Fruit fly (Drosophila melanogaster) whole organism, embryonic: Measurements from ENCODE around the gene Cdk7.

Experiments
- Adf1 ChIP-seq: fragments of 200-800 bp; sonication (Bioruptor generic); IDR thresholded peaks from 2 replicates; pipeline ENCODE4 v1.3.6; 2022; ENCODE audit warnings: missing biosample characterization, missing genetic modification characterization
- Blimp-1 ChIP-seq: fragments of 200-800 bp; sonication (Bioruptor generic); optimal IDR thresholded peaks from 3 replicates; lab custom pipeline; 2018; ENCODE audit warnings: missing biosample characterization, missing genetic modification characterization, mild to moderate bottlenecking, moderate library complexity, missing genetic modification reagents
- Bteb2 ChIP-seq: fragments of 200-800 bp; sonication (Bioruptor generic); optimal IDR thresholded peaks from 2 replicates; lab custom pipeline; 2016; ENCODE audit warnings: missing biosample characterization, missing genetic modification characterization
- CG10209 ChIP-seq: fragments of 200-800 bp; sonication (Bioruptor generic); optimal IDR thresholded peaks from 3 replicates; lab custom pipeline; 2017; ENCODE audit warnings: missing biosample characterization, mild to moderate bottlenecking, missing genetic modification characterization, missing genetic modification reagents
- CG10274 ChIP-seq: fragments of 200-800 bp; sonication (Bioruptor generic); optimal IDR thresholded peaks from 3 replicates; lab custom pipeline; 2017; ENCODE audit warnings: missing biosample characterization, mild to moderate bottlenecking, missing genetic modification characterization
- CG11723 ChIP-seq: fragments of 200-800 bp; sonication (Bioruptor generic); optimal IDR thresholded peaks from 2 replicates; lab custom pipeline; 2017; ENCODE audit warnings: missing biosample characterization, mild to moderate bottlenecking, missing genetic modification characterization
- CG14710 ChIP-seq: fragments of 200-800 bp; sonication (Bioruptor generic); optimal IDR thresholded peaks from 3 replicates; lab custom pipeline; 2019; ENCODE audit warnings: missing biosample characterization, mild to moderate bottlenecking, missing genetic modification characterization, moderate library complexity
- CG1529 ChIP-seq: fragments of 200-800 bp; sonication (Bioruptor generic); optimal IDR thresholded peaks from 3 replicates; lab custom pipeline; 2018; ENCODE audit warnings: missing biosample characterization, missing genetic modification characterization
- CG15696 ChIP-seq: fragments of 200-800 bp; sonication (Bioruptor generic); optimal IDR thresholded peaks from 2 replicates; lab custom pipeline; 2019; ENCODE audit warnings: missing biosample characterization, mild to moderate bottlenecking, missing genetic modification characterization, moderate library complexity
- CG17359 ChIP-seq: fragments of 200-800 bp; sonication (Bioruptor generic); optimal IDR thresholded peaks from 3 replicates; lab custom pipeline; 2018; ENCODE audit warnings: missing biosample characterization, mild to moderate bottlenecking, missing genetic modification characterization, moderate library complexity
- CG17802 ChIP-seq: fragments of 200-800 bp; sonication (Bioruptor generic); optimal IDR thresholded peaks from 2 replicates; lab custom pipeline; 2018; ENCODE audit warnings: missing biosample characterization, mild to moderate bottlenecking, missing genetic modification characterization, moderate library complexity
- CG17829 ChIP-seq: fragments of 200-800 bp; optimal IDR thresholded peaks from 2 replicates; lab custom pipeline; 2019; ENCODE audit warnings: missing biosample characterization, mild to moderate bottlenecking, missing genetic modification characterization, moderate library complexity
- CG2116 ChIP-seq: fragments of 200-800 bp; sonication (Bioruptor generic); optimal IDR thresholded peaks from 3 replicates; lab custom pipeline; 2018; ENCODE audit warnings: missing biosample characterization, mild to moderate bottlenecking, missing genetic modification characterization
- CG2712 ChIP-seq: fragments of 200-800 bp; optimal IDR thresholded peaks from 3 replicates; lab custom pipeline; 2019; ENCODE audit warnings: missing biosample characterization, mild to moderate bottlenecking, missing genetic modification characterization, moderate library complexity
- CG32772 ChIP-seq: fragments of 200-800 bp; sonication (Bioruptor generic); IDR thresholded peaks from 2 replicates; pipeline ENCODE4 v1.3.6; 2022; ENCODE audit warnings: missing biosample characterization, missing genetic modification characterization
- CG33557 ChIP-seq: fragments of 200-800 bp; sonication (Bioruptor generic); optimal IDR thresholded peaks from 2 replicates; lab custom pipeline; 2019; ENCODE audit warnings: missing biosample characterization, mild to moderate bottlenecking, missing genetic modification characterization, moderate library complexity
- CG4360 ChIP-seq: fragments of 200-800 bp; sonication (Bioruptor generic); IDR thresholded peaks from 2 replicates; pipeline ENCODE4 v1.3.6; 2022; ENCODE audit warnings: missing biosample characterization, missing genetic modification characterization
- CG4820 ChIP-seq: fragments of 200-800 bp; sonication (Bioruptor generic); optimal IDR thresholded peaks from 3 replicates; lab custom pipeline; 2016; ENCODE audit warnings: missing biosample characterization, missing genetic modification characterization
- CG6689 ChIP-seq: fragments of 200-800 bp; sonication (Bioruptor generic); IDR thresholded peaks from 2 replicates; pipeline ENCODE4 v1.3.6; 2022; ENCODE audit warnings: missing biosample characterization, missing genetic modification characterization
- CG8281 ChIP-seq: fragments of 200-800 bp; sonication (Bioruptor generic); optimal IDR thresholded peaks from 2 replicates; lab custom pipeline; 2018; ENCODE audit warnings: missing biosample characterization, mild to moderate bottlenecking, missing genetic modification characterization, moderate library complexity
- CG9817 ChIP-seq: fragments of 200-800 bp; sonication (Bioruptor generic); optimal IDR thresholded peaks from 2 replicates; lab custom pipeline; 2018; ENCODE audit warnings: missing biosample characterization, mild to moderate bottlenecking, missing genetic modification characterization, moderate library complexity
- CrebB ChIP-seq: fragments of 200-800 bp; sonication (Bioruptor generic); optimal IDR thresholded peaks from 3 replicates; lab custom pipeline; 2018; ENCODE audit warnings: missing biosample characterization, mild to moderate bottlenecking, missing genetic modification characterization
- D19A ChIP-seq: fragments of 200-800 bp; optimal IDR thresholded peaks from 3 replicates; lab custom pipeline; 2019; ENCODE audit warnings: missing biosample characterization, mild to moderate bottlenecking, missing genetic modification characterization, moderate library complexity
- Dip2 ChIP-seq: fragments of 200-800 bp; sonication (Bioruptor generic); IDR thresholded peaks from 2 replicates; pipeline ENCODE4 v1.3.6; 2022; ENCODE audit warnings: missing biosample characterization, missing genetic modification characterization
- Doc3 ChIP-seq: fragments of 200-800 bp; sonication (Bioruptor generic); IDR thresholded peaks from 3 replicates; pipeline ENCODE4 v1.3.6; 2022; ENCODE audit warnings: missing biosample characterization, missing genetic modification characterization; ENCODE audit not compliant: partially characterized antibody
- Ets65A ChIP-seq: fragments of 200-800 bp; sonication (Bioruptor generic); peaks from one replicate; lab custom pipeline; 2016; ENCODE audit warnings: missing biosample characterization, missing genetic modification characterization
- Hmx ChIP-seq: fragments of 200-800 bp; sonication (Bioruptor generic); optimal IDR thresholded peaks from 2 replicates; lab custom pipeline; 2016; ENCODE audit warnings: missing biosample characterization, missing genetic modification characterization
- Optix ChIP-seq: fragments of 200-800 bp; sonication (Bioruptor generic); IDR thresholded peaks from 3 replicates; pipeline ENCODE4 v1.3.6; 2022; ENCODE audit warnings: missing biosample characterization, missing genetic modification characterization
- Xbp1 ChIP-seq: fragments of 200-800 bp; sonication (Bioruptor generic); optimal IDR thresholded peaks from 3 replicates; lab custom pipeline; 2016; ENCODE audit warnings: missing biosample characterization, mild to moderate bottlenecking, missing genetic modification characterization
- ac ChIP-seq: fragments of 200-800 bp; sonication (Bioruptor generic); optimal IDR thresholded peaks from 3 replicates; lab custom pipeline; 2017; ENCODE audit warnings: missing biosample characterization, mild to moderate bottlenecking, missing genetic modification characterization
- ase ChIP-seq: fragments of 200-800 bp; sonication (Bioruptor generic); IDR thresholded peaks from 3 replicates; pipeline ENCODE4 v1.3.6; 2022; ENCODE audit warnings: missing biosample characterization, missing genetic modification characterization
- bowl ChIP-seq: fragments of 200-800 bp; sonication (Bioruptor generic); IDR thresholded peaks from 2 replicates; pipeline ENCODE4 v1.3.6; 2022; ENCODE audit warnings: missing biosample characterization, missing genetic modification characterization
- dan ChIP-seq: fragments of 200-800 bp; sonication (Bioruptor generic); IDR thresholded peaks from 2 replicates; pipeline ENCODE4 v1.3.6; 2022; ENCODE audit warnings: missing biosample characterization, missing genetic modification characterization
- gem ChIP-seq: fragments of 200-800 bp; sonication (Bioruptor generic); optimal IDR thresholded peaks from 2 replicates; lab custom pipeline; 2019; ENCODE audit warnings: missing biosample characterization, mild to moderate bottlenecking, missing genetic modification characterization, moderate library complexity
- gfzf ChIP-seq: fragments of 200-800 bp; sonication (Bioruptor generic); optimal IDR thresholded peaks from 2 replicates; lab custom pipeline; 2016; ENCODE audit warnings: missing biosample characterization, mild to moderate bottlenecking, missing genetic modification characterization, moderate library complexity
- gsb ChIP-seq: fragments of 200-800 bp; sonication (Bioruptor generic); IDR thresholded peaks from 2 replicates; pipeline ENCODE4 v1.3.6; 2022; ENCODE audit warnings: missing biosample characterization, missing genetic modification characterization
- ken ChIP-seq: fragments of 200-800 bp; sonication (Bioruptor generic); IDR thresholded peaks from 3 replicates; pipeline ENCODE4 v1.3.6; 2022; ENCODE audit warnings: missing biosample characterization, missing genetic modification characterization
- kni ChIP-seq: fragments of 200-800 bp; sonication (Bioruptor generic); optimal IDR thresholded peaks from 3 replicates; lab custom pipeline; 2017; ENCODE audit warnings: mild to moderate bottlenecking, missing biosample characterization, missing genetic modification reagents, missing genetic modification characterization
- lmd ChIP-seq: fragments of 200-800 bp; sonication (Bioruptor generic); IDR thresholded peaks from 2 replicates; pipeline ENCODE4 v1.3.6; 2022; ENCODE audit warnings: missing biosample characterization, missing genetic modification characterization
- pan ChIP-seq, 4 experiments: fragments of >200 bp in 3 of 4; fragments of 200-800 bp in 1 of 4; sonication (Bioruptor generic) in 1 of 4; optimal IDR thresholded peaks in 3 of 4; IDR thresholded peaks in 1 of 4; 2 replicates each; pipeline versions ENCODE4 v1.3.6 to Lab custom; 2017 to 2022; ENCODE audit warnings: missing biosample characterization in 2 of 4, missing genetic modification characterization in 2 of 4, mixed read lengths in 1 of 4
- prd ChIP-seq, 3 experiments: fragments of >200 bp in 2 of 3; fragments of 200-800 bp in 1 of 3; sonication (Bioruptor generic) in 1 of 3; optimal IDR thresholded peaks in 2 of 3; IDR thresholded peaks in 1 of 3; 2 replicates in 2 of 3; 3 replicates in 1 of 3; pipeline versions ENCODE4 v1.3.6 to Lab custom; 2017 to 2022; ENCODE audit warnings: missing biosample characterization in 1 of 3, missing genetic modification characterization in 1 of 3
- psq ChIP-seq: fragments of 200-800 bp; sonication (Bioruptor generic); optimal IDR thresholded peaks from 2 replicates; lab custom pipeline; 2017; ENCODE audit warnings: missing biosample characterization, missing genetic modification characterization
- pzg ChIP-seq: fragments of 200-800 bp; sonication (Bioruptor generic); optimal IDR thresholded peaks from 3 replicates; lab custom pipeline; 2018; ENCODE audit warnings: missing biosample characterization, mild to moderate bottlenecking, missing genetic modification characterization, moderate library complexity
- row ChIP-seq: fragments of 200-800 bp; sonication (Bioruptor generic); IDR thresholded peaks from 3 replicates; pipeline ENCODE4 v1.3.6; 2022; ENCODE audit warnings: missing biosample characterization, missing genetic modification characterization
- scrt ChIP-seq: fragments of 200-800 bp; sonication (Bioruptor generic); optimal IDR thresholded peaks from 2 replicates; lab custom pipeline; 2018; ENCODE audit warnings: missing biosample characterization, mild to moderate bottlenecking, missing genetic modification characterization, moderate library complexity
- sens-2 ChIP-seq: fragments of 200-800 bp; sonication (Bioruptor generic); IDR thresholded peaks from 2 replicates; pipeline ENCODE4 v1.3.6; 2022; ENCODE audit warnings: missing biosample characterization, missing genetic modification characterization
- seq ChIP-seq: fragments of 200-800 bp; sonication (Bioruptor generic); IDR thresholded peaks from 2 replicates; pipeline ENCODE4 v1.3.6; 2022; ENCODE audit warnings: missing biosample characterization, missing genetic modification characterization
- stc ChIP-seq: fragments of 200-800 bp; sonication (Bioruptor generic); IDR thresholded peaks from 2 replicates; pipeline ENCODE4 v1.3.6; 2022; ENCODE audit warnings: missing biosample characterization, missing genetic modification characterization
- z ChIP-seq: fragments of 200-800 bp; sonication (Bioruptor generic); IDR thresholded peaks from 3 replicates; pipeline ENCODE4 v1.3.6; 2022; ENCODE audit warnings: missing biosample characterization, missing genetic modification characterization
- zf30C ChIP-seq: fragments of 200-800 bp; sonication (Bioruptor generic); optimal IDR thresholded peaks from 3 replicates; lab custom pipeline; 2018; ENCODE audit warnings: missing biosample characterization, mild to moderate bottlenecking, missing genetic modification characterization

The Cdk7 gene

DNA sequence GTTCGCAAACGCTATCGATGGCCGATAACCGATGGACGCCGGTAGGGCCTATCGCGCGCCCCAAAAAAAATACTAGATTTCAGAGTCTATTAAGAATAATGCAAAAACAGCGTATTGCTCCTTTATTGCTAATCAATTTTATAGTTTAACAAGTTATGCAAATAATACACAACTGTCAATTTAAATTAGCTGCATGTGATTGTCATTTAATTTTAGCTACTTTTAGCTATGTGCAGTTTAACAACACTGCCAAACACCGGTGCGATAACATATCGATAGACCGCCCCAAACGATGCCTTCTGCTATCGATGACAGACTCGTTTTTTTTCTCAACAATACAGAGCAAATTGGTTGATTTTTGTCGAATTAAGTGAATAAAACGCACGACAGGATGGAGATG lies at the start of gene Cdk7, which contains the start of gene snf (continued):
- TF ChIP-seq CrebB = no peak
- no peak for TF ChIP-seq dan (GFP tag; lab: Robert Waterston, UW)
- peak; percentile 88 for TF ChIP-seq CG2116 (GFP tag; lab: Kevin White, UChicago)
- TF ChIP-seq CG10274 (GFP tag; lab: Kevin White, UChicago) = no peak
- TF ChIP-seq gfzf (GFP tag; lab: Kevin White, UChicago) = peak; percentile 57
- no peak for TF ChIP-seq pan (optimal IDR thresholded peaks at IDR 0.05; lab: Kevin White, UChicago)
- TF ChIP-seq pan (GFP tag; optimal IDR thresholded peaks at IDR 0.05 in 1 of 2, IDR thresholded peaks at IDR 0.05 in 1 of 2) = no peak
- peak; percentile 12 for TF ChIP-seq CG10209
- no peak for TF ChIP-seq CG33557
- TF ChIP-seq row (GFP tag; lab: Robert Waterston, UW) = peak; percentile 56
- no peak for TF ChIP-seq scrt
- TF ChIP-seq kni (GFP tag; lab: Kevin White, UChicago) = no peak
- no peak for TF ChIP-seq CG4360 (GFP tag; lab: Robert Waterston, UW)
- TF ChIP-seq prd (optimal IDR thresholded peaks at IDR 0.05; lab: Kevin White, UChicago) = no peak
- no peak for TF ChIP-seq prd (GFP tag; IDR thresholded peaks at IDR 0.05; lab: Robert Waterston, UW)
- TF ChIP-seq CG2712 (tag; lab: Kevin White, UChicago) = no peak
- no peak for TF ChIP-seq Blimp-1 (GFP tag; lab: Kevin White, UChicago)
- TF ChIP-seq Adf1 (GFP tag; lab: Robert Waterston, UW) = no peak
- no peak for TF ChIP-seq CG11723
- TF ChIP-seq sens-2 (GFP tag; lab: Robert Waterston, UW) = no peak
- TF ChIP-seq CG1529 (GFP tag; lab: Kevin White, UChicago) = no peak
- TF ChIP-seq Dip2 (GFP tag; lab: Robert Waterston, UW) = no peak

DNA sequence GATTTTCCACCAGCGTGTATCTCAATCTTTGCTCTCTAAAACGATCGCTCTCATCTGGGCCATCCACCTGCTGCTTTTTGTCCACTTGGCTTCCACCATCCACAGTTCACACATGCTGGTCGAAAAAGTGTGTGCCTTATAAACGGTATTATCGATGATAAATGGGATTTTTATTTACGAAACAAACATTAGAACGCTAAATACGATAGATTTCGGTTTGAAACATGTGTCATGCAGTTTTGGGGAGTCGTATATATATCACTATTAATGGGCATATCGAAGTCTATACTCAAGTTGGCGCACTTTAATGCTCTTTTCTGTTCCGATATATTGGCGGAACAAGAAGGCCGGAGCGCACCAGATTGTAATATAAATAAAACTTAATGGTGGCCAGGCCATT lies 48.3 kb upstream of the Cdk7 start:
- TF ChIP-seq ase (GFP tag; lab: Robert Waterston, UW) = no peak
- no peak for TF ChIP-seq CG17802 (tag; lab: Kevin White, UChicago)
- no peak for TF ChIP-seq CG9817 (tag; lab: Kevin White, UChicago)
- TF ChIP-seq CG15696 (tag; lab: Kevin White, UChicago) = no peak
- TF ChIP-seq Bteb2 (GFP tag; lab: Kevin White, UChicago) = no peak
- no peak for TF ChIP-seq pzg (GFP tag; lab: Kevin White, UChicago)
- 0 out of 2 replicates have a peak, but pooled peaks have one; percentile 19 for TF ChIP-seq lmd (GFP tag; lab: Robert Waterston, UW)
- no peak for TF ChIP-seq Hmx (GFP tag; lab: Kevin White, UChicago)
- no peak for TF ChIP-seq Blimp-1 (GFP tag; lab: Kevin White, UChicago)
- TF ChIP-seq Xbp1 (GFP tag; lab: Kevin White, UChicago) = peak; percentile 10
- no peak for TF ChIP-seq ac
- no peak for TF ChIP-seq ken (GFP tag; lab: Robert Waterston, UW)
- no peak for TF ChIP-seq Doc3 (GFP tag; lab: Robert Waterston, UW)
- no peak for TF ChIP-seq zf30C
- TF ChIP-seq CG6689 = 0 out of 2 replicates have a peak, but pooled peaks have one; percentile 21
- no peak for TF ChIP-seq CG14710 (tag; lab: Kevin White, UChicago)
- no peak for TF ChIP-seq CG8281 (tag; lab: Kevin White, UChicago)
- TF ChIP-seq gsb (GFP tag; lab: Robert Waterston, UW) = no peak
- TF ChIP-seq CG32772 (GFP tag; lab: Robert Waterston, UW) = 0 out of 2 replicates have a peak, but pooled peaks have one; percentile 16
- TF ChIP-seq Optix (GFP tag; lab: Robert Waterston, UW) = no peak
- no peak for TF ChIP-seq D19A
- no peak for TF ChIP-seq z (GFP tag; lab: Robert Waterston, UW)
- peak; percentile 24 for TF ChIP-seq CG17359 (tag; lab: Kevin White, UChicago)
- no peak for TF ChIP-seq seq (GFP tag; lab: Robert Waterston, UW)
- TF ChIP-seq psq (GFP tag; lab: Kevin White, UChicago) = no peak
- TF ChIP-seq Ets65A (GFP tag; lab: Kevin White, UChicago) = peak; percentile 2
- TF ChIP-seq sens-2 (GFP tag; lab: Robert Waterston, UW) = no peak
- no peak for TF ChIP-seq stc
- peak; percentile 33 for TF ChIP-seq gem (tag; lab: Kevin White, UChicago)
- TF ChIP-seq CG17829 (tag; lab: Kevin White, UChicago) = no peak
- no peak for TF ChIP-seq bowl (GFP tag; lab: Robert Waterston, UW)
- no peak for TF ChIP-seq CG4820 (GFP tag; lab: Kevin White, UChicago)
